Fruit fly (Drosophila melanogaster): ENCODE measurements around the gene tau.

Gene tau

dm6 chr3R:27621861-27622260, 34.9 kb downstream of the tau start (continued):
- TF ChIP-seq Smox (GFP tag; optimal IDR thresholded peaks at IDR 0.05) (peak; percentile 4), Eip78C (GFP tag) (peak; percentile 53), Eip75B (GFP tag; optimal IDR thresholded peaks at IDR 0.05) (peak; percentile 10)

DNA sequence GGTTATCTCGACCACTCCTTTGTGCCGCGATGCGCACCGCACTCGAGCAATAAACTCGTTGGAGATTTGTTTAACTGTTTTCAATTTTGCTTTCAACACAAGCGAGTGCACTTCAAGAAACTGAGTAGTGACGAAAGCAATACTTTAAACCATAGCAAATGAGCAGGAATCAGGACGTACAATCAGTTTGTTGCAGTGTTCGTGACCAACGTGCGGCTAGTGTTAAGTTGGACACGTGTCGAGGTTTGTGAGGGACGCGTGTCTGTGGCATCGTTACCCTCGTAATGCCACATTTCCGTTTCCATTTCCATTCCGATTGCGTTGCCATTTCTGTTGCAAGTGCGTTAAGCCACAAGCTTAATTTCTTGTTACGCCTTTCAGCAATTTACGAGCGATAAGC, 40.3 kb downstream of the tau start:
- TF ChIP-seq spab (GFP tag; optimal IDR thresholded peaks at IDR 0.05), result no peak
- TF ChIP-seq CG4318 (GFP tag; optimal IDR thresholded peaks at IDR 0.05), result no peak
- no peak for TF ChIP-seq lz (GFP tag; optimal IDR thresholded peaks at IDR 0.05)
- TF ChIP-seq eg (GFP tag; IDR thresholded peaks at IDR 0.05), result no peak
- no peak for TF ChIP-seq Eip93F (GFP tag; optimal IDR thresholded peaks at IDR 0.05)
- no peak for TF ChIP-seq CG15336 (GFP tag; IDR thresholded peaks at IDR 0.05)
- TF ChIP-seq CG8632 (GFP tag; optimal IDR thresholded peaks at IDR 0.05), result no peak

DNA sequence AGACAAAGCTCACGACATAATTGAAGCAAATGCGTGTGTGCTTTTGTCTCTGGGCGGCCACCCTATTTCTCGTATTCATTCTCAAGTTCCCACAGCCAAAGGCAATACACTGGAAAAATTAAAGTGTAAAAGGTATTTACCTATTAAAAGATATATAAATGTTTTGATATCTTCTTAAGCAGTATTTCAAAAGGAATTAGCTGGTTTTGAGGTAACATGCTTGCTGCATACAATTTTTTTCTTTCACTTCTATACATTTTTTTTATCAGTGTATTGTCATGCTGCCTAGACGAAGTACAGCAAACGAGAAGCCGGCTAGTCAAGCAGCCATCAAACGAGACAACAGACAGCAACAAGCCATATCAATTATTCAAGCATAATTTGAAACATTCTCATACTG, 43.0 kb downstream of the tau start:
- TF ChIP-seq svp (GFP tag) (peak; percentile 42), Met (GFP tag; optimal IDR thresholded peaks at IDR 0.05) (peak; percentile 18), Eip78C (GFP tag) (peak; percentile 39), eg (GFP tag; IDR thresholded peaks at IDR 0.05) (0 out of 3 replicates have a peak, but pooled peaks have one; percentile 24), pdm3 (GFP tag; optimal IDR thresholded peaks at IDR 0.05) (no peak)

DNA sequence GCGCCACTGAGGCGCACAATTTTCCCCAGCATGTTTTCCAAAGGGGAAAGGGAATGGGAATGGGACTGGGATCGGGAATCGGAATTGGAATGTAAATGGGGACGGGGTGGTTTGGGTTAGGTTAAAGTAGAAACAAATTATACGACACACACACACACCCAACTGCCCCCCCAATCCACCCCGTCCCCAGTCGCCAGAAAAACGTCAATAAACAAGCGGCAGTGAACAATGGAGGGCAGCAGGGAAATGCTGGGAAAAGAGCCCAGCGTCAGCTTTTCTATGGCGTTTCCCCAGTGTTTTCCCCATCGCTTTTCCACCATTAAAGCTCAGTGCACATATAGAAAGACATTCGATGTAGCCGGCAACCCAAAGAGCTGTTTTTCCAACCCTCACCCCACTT, 46.2 kb downstream of the tau start:
- TF ChIP-seq svp (GFP tag) (peak; percentile 15), Hr4 (GFP tag; optimal IDR thresholded peaks at IDR 0.05) (no peak), CG6792 (GFP tag; optimal IDR thresholded peaks at IDR 0.05) (no peak), dsx (GFP tag; optimal IDR thresholded peaks at IDR 0.05; ENCODE audit: poor library complexity, severe bottlenecking) (no peak), fd85E (GFP tag; optimal IDR thresholded peaks at IDR 0.05) (no peak)

DNA sequence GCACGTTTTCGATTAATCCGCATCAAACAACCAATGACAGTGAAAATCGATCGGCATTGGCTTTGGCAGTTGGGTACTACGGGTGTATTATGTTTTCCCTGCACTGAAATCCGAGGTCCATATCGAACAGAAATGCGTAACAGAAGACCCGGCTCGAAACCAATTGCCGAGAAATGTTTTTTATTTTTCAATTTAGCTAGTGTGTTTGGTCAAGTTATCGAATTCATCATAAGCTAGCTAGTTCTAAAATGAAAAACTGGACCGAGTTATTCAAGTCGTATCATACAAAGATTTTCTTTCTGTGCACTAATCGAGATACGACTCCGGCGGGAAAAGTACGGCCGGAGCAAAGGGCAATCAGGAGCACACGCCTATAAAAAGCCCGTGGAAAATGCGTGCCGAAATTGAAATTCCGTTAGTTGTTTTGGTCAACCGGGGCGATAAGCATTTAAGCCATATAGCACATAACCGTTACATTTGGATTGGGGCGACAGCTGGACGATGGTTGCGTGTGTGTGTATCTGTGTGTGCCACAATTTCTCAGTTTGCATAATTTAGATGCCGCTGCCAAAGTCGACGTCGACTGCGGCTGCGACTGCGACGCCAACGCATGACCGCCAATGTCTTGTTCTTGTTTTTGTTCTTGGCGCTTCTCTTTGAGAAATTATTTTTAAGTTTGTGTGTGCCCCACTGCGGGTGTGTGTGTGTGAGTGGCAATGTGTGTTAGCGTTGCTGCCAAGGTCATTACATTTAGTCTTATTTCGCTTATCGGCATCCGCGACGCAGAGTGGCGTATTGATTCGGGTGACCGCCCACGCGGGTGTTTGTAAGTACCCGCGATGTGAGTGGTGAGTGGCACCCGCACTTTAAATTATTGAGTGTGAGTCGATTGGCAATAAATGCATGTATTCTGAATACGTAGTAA, 47.4 kb downstream of the tau start:
- TF ChIP-seq CG8119 (GFP tag; IDR thresholded peaks at IDR 0.05) (no peak), Sox14 (GFP tag; optimal IDR thresholded peaks at IDR 0.05) (no peak), Hr4 (GFP tag; optimal IDR thresholded peaks at IDR 0.05) (no peak), Lpt (GFP tag; optimal IDR thresholded peaks at IDR 0.05) (no peak), svp (GFP tag) (no peak), Sox15 (GFP tag; optimal IDR thresholded peaks at IDR 0.05) (no peak), Hr38 (GFP tag; optimal IDR thresholded peaks at IDR 0.05) (no peak), CG11902 (GFP tag; optimal IDR thresholded peaks at IDR 0.05) (no peak), OdsH (GFP tag; optimal IDR thresholded peaks at IDR 0.05) (no peak)

dm6 chr3R:27608536-27608935, 48.3 kb downstream of the tau start:
- TF ChIP-seq Eip78C (GFP tag), result peak; percentile 65
- no peak for TF ChIP-seq achi (GFP tag; optimal IDR thresholded peaks at IDR 0.05)

dm6 chr3R:27608000-27608399, 48.8 kb downstream of the tau start:
- TF ChIP-seq CG6163 (GFP tag; IDR thresholded peaks at IDR 0.05), result 0 out of 3 replicates have a peak, but pooled peaks have one; percentile 45
- TF ChIP-seq CG3919 (GFP tag; optimal IDR thresholded peaks at IDR 0.05), result no peak
- TF ChIP-seq achi (GFP tag; optimal IDR thresholded peaks at IDR 0.05), result peak; percentile 50
- TF ChIP-seq Smox (GFP tag; optimal IDR thresholded peaks at IDR 0.05), result no peak
